Worm (Caenorhabditis elegans) whole organism, L1 larva: ENCODE data around the gene C18G1.6.

Experiments
- ama-1 ChIP-seq: fragments of 150-350 bp; optimal IDR thresholded peaks from 2 replicates; lab custom pipeline; 2014
- ceh-82 ChIP-seq, 3 experiments: fragments of 150-350 bp in 1 of 3; sonication (generic microtip) in 2 of 3; optimal IDR thresholded peaks; 2 replicates each; lab custom pipeline; 2014 to 2017; ENCODE audit warnings: missing biosample characterization in 3 of 3, missing genetic modification characterization in 3 of 3
- ces-1 ChIP-seq: fragments of 150-350 bp; optimal IDR thresholded peaks from 2 replicates; lab custom pipeline; 2014; ENCODE audit warnings: missing biosample characterization, missing genetic modification reagents, missing genetic modification characterization
- lin-39 ChIP-seq: fragments of 150-350 bp; optimal IDR thresholded peaks from 2 replicates; lab custom pipeline; 2014; ENCODE audit warnings: missing biosample characterization, missing genetic modification reagents, missing genetic modification characterization
- mdl-1 ChIP-seq, 2 experiments: fragments of 150-350 bp; optimal IDR thresholded peaks; 2 replicates each; lab custom pipeline; 2014 to 2017; ENCODE audit warnings: missing biosample characterization in 2 of 2, missing genetic modification characterization in 2 of 2, inconsistent platforms in 1 of 2
- nhr-237 ChIP-seq: fragments of 150-350 bp; optimal IDR thresholded peaks from 2 replicates; lab custom pipeline; 2014; ENCODE audit warnings: missing biosample characterization, missing genetic modification characterization
- nhr-76 ChIP-seq: sonication (generic microtip); optimal IDR thresholded peaks from 2 replicates; lab custom pipeline; 2017; ENCODE audit warnings: missing biosample characterization, missing genetic modification characterization
- pqm-1 ChIP-seq: sonication (generic microtip); optimal IDR thresholded peaks from 3 replicates; lab custom pipeline; 2017; ENCODE audit warnings: missing biosample characterization, missing genetic modification characterization
- unc-62 ChIP-seq: fragments of 150-350 bp; optimal IDR thresholded peaks from 2 replicates; lab custom pipeline; 2014; ENCODE audit warnings: missing biosample characterization, missing genetic modification reagents, missing genetic modification characterization
- ztf-11 ChIP-seq, 2 experiments: sonication (generic microtip); optimal IDR thresholded peaks; 2 replicates each; lab custom pipeline; 2016 to 2017; ENCODE audit warnings: missing genetic modification characterization in 2 of 2, missing biosample characterization in 1 of 2, missing compliant biosample characterization in 1 of 2

ce11 chrV:4769633-4770032 lies 19.2 kb downstream of the C18G1.6 start, which contains the start of gene C18G1.9:
- TF ChIP-seq ama-1 (lab: Kevin White, UChicago) (no peak), ces-1 (no peak), pqm-1 (tag; lab: Kevin White, UChicago) (no peak), ztf-11 (tag; optimal IDR thresholded peaks at IDR 0.05; lab: Kevin White, UChicago) (no peak), mdl-1 (tag; optimal IDR thresholded peaks at IDR 0.05; lab: Kevin White, UChicago) (no peak), nhr-237 (tag; lab: Kevin White, UChicago) (no peak), lin-39 (no peak), nhr-76 (tag; lab: Kevin White, UChicago) (no peak), ceh-82 (tag; optimal IDR thresholded peaks at IDR 0.05; lab: Kevin White, UChicago) (no peak), unc-62 (GFP tag; lab: Kevin White, UChicago) (no peak)
